Fruit fly (Drosophila melanogaster) whole organism, embryonic: ENCODE data around the gene Spc105R.

Experiments used
- ATbp ChIP-seq: fragments of 200-800 bp; sonication (Bioruptor generic); optimal IDR thresholded peaks from 2 replicates; lab custom pipeline; 2017; ENCODE audit warnings: missing biosample characterization, mild to moderate bottlenecking, missing genetic modification characterization, missing genetic modification reagents
- Awh ChIP-seq: fragments of 200-800 bp; sonication (Bioruptor generic); IDR thresholded peaks from 2 replicates; pipeline ENCODE4, ENCODE4 v1.3.6; 2022; ENCODE audit warnings: missing biosample characterization, missing genetic modification characterization
- Bgb ChIP-seq: fragments of 200-800 bp; sonication (Bioruptor generic); IDR thresholded peaks from 2 replicates; pipeline ENCODE4 v1.3.6; 2022; ENCODE audit warnings: missing biosample characterization, missing genetic modification characterization; ENCODE audit not compliant: partially characterized antibody
- CG12236 ChIP-seq: fragments of 200-800 bp; sonication (Bioruptor generic); optimal IDR thresholded peaks from 2 replicates; lab custom pipeline; 2016; ENCODE audit warnings: missing biosample characterization, missing genetic modification characterization
- CG12391 ChIP-seq: fragments of 200-800 bp; sonication (Bioruptor generic); optimal IDR thresholded peaks from 3 replicates; lab custom pipeline; 2018; ENCODE audit warnings: missing biosample characterization, mild to moderate bottlenecking, missing genetic modification characterization, moderate library complexity
- CG14441 ChIP-seq: fragments of 200-800 bp; sonication (Bioruptor generic); IDR thresholded peaks from 2 replicates; pipeline ENCODE4 v1.3.6; 2022; ENCODE audit warnings: missing biosample characterization, missing genetic modification characterization
- CG17328 ChIP-seq: fragments of 200-800 bp; sonication (Bioruptor generic); IDR thresholded peaks from 2 replicates; pipeline ENCODE4 v1.3.6; 2022; ENCODE audit warnings: missing biosample characterization, missing genetic modification characterization
- CG18599 ChIP-seq: fragments of 200-800 bp; sonication (Bioruptor generic); optimal IDR thresholded peaks from 3 replicates; lab custom pipeline; 2017; ENCODE audit warnings: missing biosample characterization, missing genetic modification characterization, mild to moderate bottlenecking, moderate library complexity, missing genetic modification reagents
- CG2199 ChIP-seq: fragments of 200-800 bp; sonication (Bioruptor generic); IDR thresholded peaks from 3 replicates; pipeline ENCODE4 v1.3.6; 2022; ENCODE audit warnings: missing biosample characterization, missing genetic modification characterization
- CG31224 ChIP-seq: fragments of 200-800 bp; sonication (Bioruptor generic); IDR thresholded peaks from 2 replicates; pipeline ENCODE4 v1.3.6; 2022; ENCODE audit warnings: missing biosample characterization, missing genetic modification characterization
- CG3163 ChIP-seq: fragments of 200-800 bp; sonication (Bioruptor generic); optimal IDR thresholded peaks from 3 replicates; lab custom pipeline; 2016; ENCODE audit warnings: missing biosample characterization, missing genetic modification characterization
- CG33557 ChIP-seq: fragments of 200-800 bp; sonication (Bioruptor generic); optimal IDR thresholded peaks from 2 replicates; lab custom pipeline; 2019; ENCODE audit warnings: missing biosample characterization, mild to moderate bottlenecking, missing genetic modification characterization, moderate library complexity
- CG4360 ChIP-seq: fragments of 200-800 bp; sonication (Bioruptor generic); IDR thresholded peaks from 2 replicates; pipeline ENCODE4 v1.3.6; 2022; ENCODE audit warnings: missing biosample characterization, missing genetic modification characterization
- CG7928 ChIP-seq: fragments of 200-800 bp; sonication (Bioruptor generic); optimal IDR thresholded peaks from 2 replicates; lab custom pipeline; 2017; ENCODE audit warnings: missing biosample characterization, mild to moderate bottlenecking, missing genetic modification characterization
- CG7987 ChIP-seq: fragments of 200-800 bp; sonication (Bioruptor generic); optimal IDR thresholded peaks from 2 replicates; lab custom pipeline; 2018; ENCODE audit warnings: missing biosample characterization, mild to moderate bottlenecking, missing genetic modification characterization, moderate library complexity
- CG9817 ChIP-seq: fragments of 200-800 bp; sonication (Bioruptor generic); optimal IDR thresholded peaks from 2 replicates; lab custom pipeline; 2018; ENCODE audit warnings: missing biosample characterization, mild to moderate bottlenecking, missing genetic modification characterization, moderate library complexity
- CkIIα-i1 ChIP-seq: fragments of 200-800 bp; sonication (Bioruptor generic); IDR thresholded peaks from 2 replicates; pipeline ENCODE4 v1.3.6; 2022; ENCODE audit warnings: missing biosample characterization, missing genetic modification characterization
- Dref ChIP-seq: fragments of 200-800 bp; sonication (Bioruptor generic); IDR thresholded peaks from 2 replicates; pipeline ENCODE4 v1.3.6; 2022; ENCODE audit warnings: missing biosample characterization, missing genetic modification characterization
- Ets65A ChIP-seq: fragments of 200-800 bp; sonication (Bioruptor generic); peaks from one replicate; lab custom pipeline; 2016; ENCODE audit warnings: missing biosample characterization, missing genetic modification characterization
- Fer1 ChIP-seq: fragments of 200-800 bp; sonication (Bioruptor generic); optimal IDR thresholded peaks from 2 replicates; lab custom pipeline; 2017; ENCODE audit warnings: missing biosample characterization, mild to moderate bottlenecking, missing genetic modification characterization
- H15 ChIP-seq: fragments of 200-800 bp; sonication (Bioruptor generic); IDR thresholded peaks from 3 replicates; pipeline ENCODE4 v1.3.6; 2022; ENCODE audit warnings: missing biosample characterization, missing genetic modification characterization
- Hmx ChIP-seq: fragments of 200-800 bp; sonication (Bioruptor generic); optimal IDR thresholded peaks from 2 replicates; lab custom pipeline; 2016; ENCODE audit warnings: missing biosample characterization, missing genetic modification characterization
- Hr39 ChIP-seq: fragments of >200 bp; optimal IDR thresholded peaks from 2 replicates; lab custom pipeline; 2017
- Lpt ChIP-seq: fragments of >200 bp; optimal IDR thresholded peaks from 2 replicates; lab custom pipeline; 2018; ENCODE audit warnings: missing biosample characterization, missing genetic modification characterization
- Mad ChIP-seq: fragments of 200-800 bp; sonication (Bioruptor generic); optimal IDR thresholded peaks from 2 replicates; lab custom pipeline; 2016; ENCODE audit warnings: missing biosample characterization, missing genetic modification characterization
- Side ChIP-seq: fragments of 200-800 bp; sonication (Bioruptor generic); optimal IDR thresholded peaks from 2 replicates; lab custom pipeline; 2016; ENCODE audit warnings: missing biosample characterization, missing genetic modification characterization
- Sin3A ChIP-seq: fragments of >200 bp; optimal IDR thresholded peaks from 2 replicates; lab custom pipeline; 2018
- Sry-β ChIP-seq: fragments of 200-800 bp; sonication (Bioruptor generic); optimal IDR thresholded peaks from 2 replicates; lab custom pipeline; 2018; ENCODE audit warnings: missing biosample characterization, mild to moderate bottlenecking, missing genetic modification characterization, moderate library complexity
- YL-1 ChIP-seq: fragments of 200-800 bp; sonication (Bioruptor generic); optimal IDR thresholded peaks from 3 replicates; lab custom pipeline; 2017; ENCODE audit warnings: missing biosample characterization, mild to moderate bottlenecking, missing genetic modification characterization
- bcd ChIP-seq: fragments of 200-800 bp; sonication (Bioruptor generic); optimal IDR thresholded peaks from 2 replicates; lab custom pipeline; 2017; ENCODE audit warnings: missing biosample characterization, mild to moderate bottlenecking, missing genetic modification characterization
- cas ChIP-seq: fragments of 200-800 bp; sonication (Bioruptor generic); IDR thresholded peaks from 2 replicates; pipeline ENCODE4 v1.3.6; 2022; ENCODE audit warnings: missing biosample characterization, missing genetic modification characterization
- chif ChIP-seq, 2 experiments: fragments of 200-800 bp; sonication (Bioruptor generic); optimal IDR thresholded peaks; 3 replicates each; lab custom pipeline; 2016; ENCODE audit warnings: missing biosample characterization in 2 of 2, missing genetic modification characterization in 2 of 2
- crp ChIP-seq, 2 experiments: fragments of 200-800 bp; sonication (Bioruptor generic); optimal IDR thresholded peaks; 2 replicates in 1 of 2; 3 replicates in 1 of 2; lab custom pipeline; 2017; ENCODE audit warnings: missing biosample characterization in 2 of 2, missing genetic modification characterization in 2 of 2, mild to moderate bottlenecking in 1 of 2, moderate library complexity in 1 of 2
- esg ChIP-seq: fragments of 200-800 bp; sonication (Bioruptor generic); conservative IDR thresholded peaks from 2 replicates; pipeline ENCODE4 v1.3.6; 2022; ENCODE audit warnings: missing biosample characterization, missing genetic modification characterization
- exex ChIP-seq: fragments of 200-800 bp; sonication (Bioruptor generic); optimal IDR thresholded peaks from 4 replicates; lab custom pipeline; 2018; ENCODE audit warnings: missing biosample characterization, mild to moderate bottlenecking, missing genetic modification characterization, moderate library complexity
- fd102C ChIP-seq: fragments of 200-800 bp; sonication (Bioruptor generic); optimal IDR thresholded peaks from 2 replicates; lab custom pipeline; 2018; ENCODE audit warnings: missing biosample characterization, mild to moderate bottlenecking, missing genetic modification characterization, moderate library complexity
- fd3F ChIP-seq: fragments of 200-800 bp; sonication (Bioruptor generic); optimal IDR thresholded peaks from 2 replicates; lab custom pipeline; 2018; ENCODE audit warnings: missing biosample characterization, mild to moderate bottlenecking, missing genetic modification characterization, moderate library complexity
- ftz-f1 ChIP-seq: fragments of 200-800 bp; sonication (Bioruptor generic); optimal IDR thresholded peaks from 2 replicates; lab custom pipeline; 2016; ENCODE audit warnings: missing biosample characterization, missing genetic modification characterization
- grau ChIP-seq: fragments of 200-800 bp; optimal IDR thresholded peaks from 3 replicates; lab custom pipeline; 2019; ENCODE audit warnings: missing biosample characterization, mild to moderate bottlenecking, missing genetic modification characterization, moderate library complexity
- hth ChIP-seq: fragments of >200 bp; optimal IDR thresholded peaks from 2 replicates; lab custom pipeline; 2017; ENCODE audit warnings: inconsistent platforms
- kah ChIP-seq: fragments of 200-800 bp; sonication (Bioruptor generic); optimal IDR thresholded peaks from 2 replicates; lab custom pipeline; 2018; ENCODE audit warnings: missing biosample characterization, mild to moderate bottlenecking, missing genetic modification characterization
- mld ChIP-seq: fragments of 200-800 bp; sonication (Bioruptor generic); IDR thresholded peaks from 3 replicates; pipeline ENCODE4 v1.3.6; 2022; ENCODE audit warnings: missing biosample characterization, missing genetic modification characterization; ENCODE audit not compliant: partially characterized antibody
- pb ChIP-seq: fragments of 200-800 bp; sonication (Bioruptor generic); optimal IDR thresholded peaks from 3 replicates; lab custom pipeline; 2016; ENCODE audit warnings: missing biosample characterization, missing genetic modification characterization
- pros ChIP-seq: fragments of 200-800 bp; sonication (Bioruptor generic); optimal IDR thresholded peaks from 3 replicates; lab custom pipeline; 2019; ENCODE audit warnings: missing biosample characterization, mild to moderate bottlenecking, missing genetic modification characterization, moderate library complexity
- stwl ChIP-seq: fragments of 200-800 bp; sonication (Bioruptor generic); optimal IDR thresholded peaks from 3 replicates; lab custom pipeline; 2018; ENCODE audit warnings: missing biosample characterization, mild to moderate bottlenecking, missing genetic modification characterization, moderate library complexity
- tup ChIP-seq: fragments of 200-800 bp; sonication (Bioruptor generic); optimal IDR thresholded peaks from 2 replicates; lab custom pipeline; 2016; ENCODE audit warnings: missing biosample characterization, mild to moderate bottlenecking, missing genetic modification characterization, moderate library complexity
- vnd ChIP-seq: fragments of 200-800 bp; sonication (Bioruptor generic); IDR thresholded peaks from 3 replicates; pipeline ENCODE4 v1.3.6; 2022; ENCODE audit warnings: missing biosample characterization, missing genetic modification characterization; ENCODE audit not compliant: partially characterized antibody
- wek ChIP-seq: fragments of 200-800 bp; sonication (Bioruptor generic); optimal IDR thresholded peaks from 3 replicates; lab custom pipeline; 2018; ENCODE audit warnings: missing biosample characterization, mild to moderate bottlenecking, missing genetic modification characterization, moderate library complexity
- yki ChIP-seq: fragments of >200 bp; optimal IDR thresholded peaks from 3 replicates; lab custom pipeline; 2018

Spc105R gene

dm6 chr3L:20771001-20771890 is 29.0 kb upstream of the Spc105R start, which contains the start of the genes CG4042 and Pitslre (continued):
- TF ChIP-seq H15 = no peak
- TF ChIP-seq Fer1 (GFP tag; lab: Kevin White, UChicago) = peak; percentile 47
- no peak for TF ChIP-seq Awh (GFP tag; lab: Robert Waterston, UW)
- TF ChIP-seq pb = no peak
- TF ChIP-seq CG12236 (GFP tag; lab: Kevin White, UChicago) = no peak
- no peak for TF ChIP-seq cas (GFP tag; lab: Robert Waterston, UW)
- no peak for TF ChIP-seq hth (lab: Kevin White, UChicago)
- no peak for TF ChIP-seq ftz-f1 (GFP tag; lab: Kevin White, UChicago)
- TF ChIP-seq CG7928 (GFP tag; lab: Kevin White, UChicago) = no peak
- no peak for TF ChIP-seq Dref
- TF ChIP-seq exex = no peak
- TF ChIP-seq CkIIα-i1 = no peak
- no peak for TF ChIP-seq CG9817 (tag; lab: Kevin White, UChicago)
- no peak for TF ChIP-seq Sry-β (GFP tag; lab: Kevin White, UChicago)
- no peak for TF ChIP-seq tup
- no peak for TF ChIP-seq wek (GFP tag; lab: Kevin White, UChicago)
- peak; percentile 40 for TF ChIP-seq bcd (GFP tag; lab: Kevin White, UChicago)
- TF ChIP-seq Mad (GFP tag; lab: Kevin White, UChicago) = no peak
- TF ChIP-seq yki (lab: Kevin White, UChicago) = no peak
- no peak for TF ChIP-seq CG3163
- TF ChIP-seq Ets65A (GFP tag; lab: Kevin White, UChicago) = peak; percentile 83
- TF ChIP-seq CG17328 (GFP tag; lab: Robert Waterston, UW) = no peak
- TF ChIP-seq Lpt = no peak
- TF ChIP-seq mld = no peak; the same call in 2 of the 3 replicates
- no peak for TF ChIP-seq Hr39

dm6 chr3L:20771891-20772646 is 28.1 kb upstream of the Spc105R start:
- peak; percentile 70 to 71 for TF ChIP-seq chif (GFP tag; optimal IDR thresholded peaks at IDR 0.05; lab: Kevin White, UChicago)
- TF ChIP-seq stwl (tag; lab: Kevin White, UChicago) = peak; percentile 23
- peak; percentile 60 for TF ChIP-seq CG31224 (GFP tag; lab: Robert Waterston, UW)
- TF ChIP-seq ATbp (GFP tag; lab: Kevin White, UChicago) = peak; percentile 81
- peak; percentile 75 for TF ChIP-seq fd3F (GFP tag; lab: Kevin White, UChicago)
- TF ChIP-seq Hmx (GFP tag; lab: Kevin White, UChicago) = peak; percentile 37
- peak; percentile 84 for TF ChIP-seq CG12391 (tag; lab: Kevin White, UChicago)
- no peak for TF ChIP-seq vnd (GFP tag; lab: Robert Waterston, UW)
- peak; percentile 43 for TF ChIP-seq CG7987 (GFP tag; lab: Kevin White, UChicago)
- peak; percentile 19 for TF ChIP-seq kah (GFP tag; lab: Kevin White, UChicago)
- no peak for TF ChIP-seq fd102C
- no peak for TF ChIP-seq crp (GFP tag; optimal IDR thresholded peaks at IDR 0.05; lab: Kevin White, UChicago)
- peak; percentile 81 for TF ChIP-seq CG18599
- peak; percentile 81; the same call in 1 of the 3 replicates for TF ChIP-seq CG2199 (GFP tag; lab: Robert Waterston, UW)
- peak; percentile 71 for TF ChIP-seq esg
- no peak for TF ChIP-seq Sin3A
- peak; percentile 49 for TF ChIP-seq Side (GFP tag; lab: Kevin White, UChicago)
- no peak for TF ChIP-seq Bgb (GFP tag; lab: Robert Waterston, UW)
- TF ChIP-seq CG4360 = peak; percentile 51; the same call in 1 of the 2 replicates
- no peak for TF ChIP-seq CG33557
- peak; percentile 81 for TF ChIP-seq CG14441
- no peak for TF ChIP-seq pros (GFP tag; lab: Kevin White, UChicago)
- TF ChIP-seq YL-1 (GFP tag; lab: Kevin White, UChicago) = peak; percentile 40
- peak; percentile 3 for TF ChIP-seq exex
- TF ChIP-seq grau (tag; lab: Kevin White, UChicago) = peak; percentile 70
